Worm (Caenorhabditis elegans) whole organism, L3 larva: ENCODE results near the gene tif-1A.

Experiments
- R02D3.7 ChIP-seq: fragments of 150-350 bp; optimal IDR thresholded peaks from 2 replicates; lab custom pipeline; 2014; ENCODE audit warnings: missing biosample characterization, missing genetic modification characterization
- ama-1 ChIP-seq: fragments of 150-350 bp; optimal IDR thresholded peaks from 2 replicates; lab custom pipeline; 2018
- ceh-9 ChIP-seq: sonication (generic microtip); optimal IDR thresholded peaks from 2 replicates; lab custom pipeline; 2018; ENCODE audit warnings: missing biosample characterization, missing genetic modification characterization
- egl-27 ChIP-seq: sonication (generic microtip); optimal IDR thresholded peaks from 4 replicates; lab custom pipeline; 2017; ENCODE audit warnings: missing biosample characterization, missing genetic modification reagents, missing genetic modification characterization
- elt-1 ChIP-seq: fragments of 150-350 bp; optimal IDR thresholded peaks from 2 replicates; lab custom pipeline; 2014; ENCODE audit warnings: missing biosample characterization, missing genetic modification characterization
- elt-2 ChIP-seq: sonication (generic microtip); optimal IDR thresholded peaks from 2 replicates; lab custom pipeline; 2016; ENCODE audit warnings: missing genetic modification reagents, mild to moderate bottlenecking, missing genetic modification characterization, missing compliant biosample characterization
- elt-3 ChIP-seq, 3 experiments: fragments of 150-350 bp in 1 of 3; sonication (generic microtip) in 2 of 3; optimal IDR thresholded peaks; 2 replicates in 2 of 3; 4 replicates in 1 of 3; lab custom pipeline; 2014 to 2017; ENCODE audit warnings: missing biosample characterization in 3 of 3, missing genetic modification characterization in 3 of 3
- eor-1 ChIP-seq, 2 experiments: fragments of 150-350 bp; optimal IDR thresholded peaks; 2 replicates each; lab custom pipeline; 2014 to 2018; ENCODE audit warnings: missing biosample characterization in 2 of 2, missing genetic modification characterization in 2 of 2
- fkh-10 ChIP-seq: sonication (generic microtip); optimal IDR thresholded peaks from 2 replicates; lab custom pipeline; 2017; ENCODE audit warnings: missing biosample characterization, missing genetic modification reagents, missing genetic modification characterization
- fkh-2 ChIP-seq: fragments of 150-350 bp; optimal IDR thresholded peaks from 2 replicates; lab custom pipeline; 2014; ENCODE audit warnings: missing biosample characterization, missing genetic modification reagents, missing genetic modification characterization
- fos-1 ChIP-seq: fragments of 150-350 bp; optimal IDR thresholded peaks from 2 replicates; lab custom pipeline; 2014; ENCODE audit warnings: missing biosample characterization, missing genetic modification characterization
- hmg-11 ChIP-seq: sonication (generic microtip); optimal IDR thresholded peaks from 2 replicates; lab custom pipeline; 2016; ENCODE audit warnings: missing genetic modification characterization, missing compliant biosample characterization
- jun-1 ChIP-seq: fragments of 150-350 bp; optimal IDR thresholded peaks from 2 replicates; lab custom pipeline; 2014; ENCODE audit warnings: missing biosample characterization, missing genetic modification reagents, missing genetic modification characterization
- lin-15B ChIP-seq: fragments of 150-350 bp; optimal IDR thresholded peaks from 2 replicates; lab custom pipeline; 2014; ENCODE audit warnings: missing biosample characterization, missing genetic modification characterization
- lin-39 ChIP-seq: fragments of 150-350 bp; optimal IDR thresholded peaks from 2 replicates; lab custom pipeline; 2018; ENCODE audit warnings: missing biosample characterization, missing genetic modification reagents, missing genetic modification characterization
- lsy-12 ChIP-seq: sonication (generic microtip); optimal IDR thresholded peaks from 2 replicates; lab custom pipeline; 2016; ENCODE audit warnings: mild to moderate bottlenecking, missing genetic modification characterization, missing compliant biosample characterization
- mml-1 ChIP-seq: fragments of 150-350 bp; sonication (generic microtip); optimal IDR thresholded peaks from 3 replicates; lab custom pipeline; 2014; ENCODE audit warnings: missing biosample characterization, missing genetic modification characterization
- nfya-1 ChIP-seq: sonication (generic microtip); optimal IDR thresholded peaks from 2 replicates; lab custom pipeline; 2017; ENCODE audit warnings: missing genetic modification characterization, mild to moderate bottlenecking, missing compliant biosample characterization, antibody characterized with exemption, moderate library complexity; ENCODE audit not compliant: insufficient read depth
- nhr-11 ChIP-seq: fragments of 150-350 bp; optimal IDR thresholded peaks from 2 replicates; lab custom pipeline; 2014; ENCODE audit warnings: missing biosample characterization, missing genetic modification characterization
- nhr-12 ChIP-seq: fragments of 150-350 bp; optimal IDR thresholded peaks from 2 replicates; lab custom pipeline; 2014; ENCODE audit warnings: missing biosample characterization, missing genetic modification characterization
- nhr-23 ChIP-seq: fragments of 150-350 bp; optimal IDR thresholded peaks from 2 replicates; lab custom pipeline; 2014; ENCODE audit warnings: missing biosample characterization, missing genetic modification reagents, missing genetic modification characterization
- nhr-237 ChIP-seq: fragments of 150-350 bp; optimal IDR thresholded peaks from 2 replicates; lab custom pipeline; 2014; ENCODE audit warnings: missing biosample characterization, missing genetic modification characterization
- nhr-25 ChIP-seq: sonication (generic microtip); optimal IDR thresholded peaks from 2 replicates; lab custom pipeline; 2017; ENCODE audit warnings: missing biosample characterization, missing genetic modification characterization
- nhr-28 ChIP-seq: fragments of 150-350 bp; optimal IDR thresholded peaks from 2 replicates; lab custom pipeline; 2014; ENCODE audit warnings: missing biosample characterization, missing genetic modification characterization
- nhr-67 ChIP-seq: fragments of 150-350 bp; optimal IDR thresholded peaks from 2 replicates; lab custom pipeline; 2014; ENCODE audit warnings: missing biosample characterization, missing genetic modification characterization
- nhr-76 ChIP-seq: fragments of 150-350 bp; sonication (generic microtip); optimal IDR thresholded peaks from 5 replicates; lab custom pipeline; 2014; ENCODE audit warnings: missing biosample characterization, missing genetic modification characterization
- nhr-77 ChIP-seq: fragments of 150-350 bp; optimal IDR thresholded peaks from 2 replicates; lab custom pipeline; 2014; ENCODE audit warnings: missing biosample characterization, missing genetic modification characterization
- pha-4 ChIP-seq: fragments of 150-350 bp; optimal IDR thresholded peaks from 2 replicates; lab custom pipeline; 2014; ENCODE audit warnings: missing biosample characterization, missing genetic modification reagents, missing genetic modification characterization
- pqm-1 ChIP-seq: fragments of 150-350 bp; optimal IDR thresholded peaks from 2 replicates; lab custom pipeline; 2017; ENCODE audit warnings: missing biosample characterization, missing genetic modification characterization, inconsistent platforms
- sea-2 ChIP-seq: fragments of 150-350 bp; sonication (generic microtip); optimal IDR thresholded peaks from 4 replicates; lab custom pipeline; 2014; ENCODE audit warnings: missing biosample characterization, missing genetic modification reagents, missing genetic modification characterization
- snpc-4 ChIP-seq: fragments of 150-350 bp; optimal IDR thresholded peaks from 2 replicates; lab custom pipeline; 2014; ENCODE audit warnings: missing biosample characterization, missing genetic modification characterization
- tbx-2 ChIP-seq: sonication (generic microtip); optimal IDR thresholded peaks from 2 replicates; lab custom pipeline; 2016; ENCODE audit warnings: mild to moderate bottlenecking, missing genetic modification characterization, missing compliant biosample characterization
- unc-39 ChIP-seq: sonication (generic microtip); optimal IDR thresholded peaks from 4 replicates; lab custom pipeline; 2017; ENCODE audit warnings: missing biosample characterization, missing genetic modification characterization
- unc-62 ChIP-seq: fragments of 150-350 bp; sonication (generic microtip); optimal IDR thresholded peaks from 4 replicates; lab custom pipeline; 2014; ENCODE audit warnings: missing biosample characterization, missing genetic modification reagents, missing genetic modification characterization
- zag-1 ChIP-seq: fragments of 150-350 bp; optimal IDR thresholded peaks from 2 replicates; lab custom pipeline; 2014; ENCODE audit warnings: missing biosample characterization, missing genetic modification characterization

Gene tif-1A

DNA sequence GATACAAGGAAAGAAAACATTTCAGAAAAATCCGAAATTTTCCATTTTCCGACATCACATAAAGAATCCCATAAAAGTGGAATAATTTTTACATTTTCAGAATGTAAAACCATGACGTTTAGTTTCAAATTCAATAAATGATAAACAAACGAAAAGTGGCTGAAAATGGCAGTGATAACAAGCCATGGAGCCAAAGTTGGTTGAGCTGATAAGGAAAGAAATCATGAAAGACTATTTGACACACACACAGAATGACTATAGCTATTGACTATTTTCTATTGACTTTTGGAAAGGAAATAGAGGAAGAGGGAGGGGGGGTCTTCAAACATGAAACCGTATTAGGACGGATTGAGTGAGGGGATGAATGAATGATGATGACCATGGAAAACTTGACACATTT, 35.9 kb upstream of the tif-1A start:
- TF ChIP-seq mml-1, result no peak
- TF ChIP-seq pqm-1 (tag; lab: Kevin White, UChicago), result peak; percentile 64
- TF ChIP-seq elt-2, result peak; percentile 87
- TF ChIP-seq jun-1 (tag; lab: Kevin White, UChicago), result peak; percentile 21
- TF ChIP-seq nhr-237, result no peak
- TF ChIP-seq pha-4 (tag; lab: Kevin White, UChicago), result peak; percentile 66
- TF ChIP-seq, all 47 proteins: peak for 4

DNA sequence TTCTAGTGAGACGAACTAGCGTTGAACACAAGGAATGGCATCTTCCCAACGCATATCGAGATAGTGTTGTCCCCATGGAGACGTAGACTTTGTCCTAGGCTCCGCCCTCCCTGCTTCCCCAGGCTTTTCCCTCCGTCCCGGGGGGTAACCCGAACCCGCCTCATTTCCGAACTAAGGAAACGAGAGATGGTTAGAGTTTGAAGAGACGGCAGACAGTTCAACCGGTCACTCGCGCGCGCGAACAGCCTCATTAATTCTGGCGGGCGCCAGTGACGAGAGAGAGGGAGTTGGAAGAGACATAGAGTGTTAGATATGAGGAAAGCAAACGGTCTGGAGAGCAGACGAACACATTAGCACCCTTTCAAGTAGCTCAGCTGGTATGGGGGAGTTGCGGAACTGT, 33.4 kb upstream of the tif-1A start:
- peak; percentile 11 for TF ChIP-seq elt-2
- TF ChIP-seq elt-1 (tag; lab: Kevin White, UChicago), result no peak
- peak; percentile 53 for TF ChIP-seq nfya-1 (tag; lab: Kevin White, UChicago)
- TF ChIP-seq elt-3 (tag; optimal IDR thresholded peaks at IDR 0.05; lab: Kevin White, UChicago), result no peak
- peak; percentile 33 for TF ChIP-seq nhr-23
- peak; percentile 92 for TF ChIP-seq lin-39
- TF ChIP-seq pha-4 (tag; lab: Kevin White, UChicago), result peak; percentile 18
- TF ChIP-seq hmg-11 (tag; lab: Kevin White, UChicago), result no peak
- no peak for TF ChIP-seq nhr-237

DNA sequence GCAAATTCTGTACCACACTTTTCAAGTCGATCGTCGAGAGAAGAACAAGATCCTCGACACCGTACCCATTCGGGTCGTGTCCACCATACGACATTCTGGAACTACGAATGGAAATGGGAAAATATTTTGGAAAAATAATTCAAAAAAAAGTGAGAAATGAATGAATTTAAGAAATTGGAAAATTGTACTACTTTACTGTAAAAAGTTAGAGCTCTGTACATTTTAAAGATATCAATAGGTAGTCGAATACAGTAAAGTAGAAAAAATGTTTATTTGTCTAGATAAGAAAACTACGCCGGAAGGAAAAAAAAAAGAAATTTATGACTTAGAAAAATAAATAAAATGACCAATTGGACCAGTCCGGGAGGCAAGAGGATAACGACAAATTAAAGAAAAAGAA, 32.8 kb upstream of the tif-1A start, which contains the start of gene hum-5:
TSS of gene hum-5 (minus strand) at position 101 of the 400 bp plus-strand sequence.
- TF ChIP-seq elt-1 (tag; lab: Kevin White, UChicago) (no peak), elt-3 (tag; optimal IDR thresholded peaks at IDR 0.05; lab: Kevin White, UChicago) (no peak), fkh-10 (GFP tag; lab: Kevin White, UChicago) (no peak), sea-2 (no peak), mml-1 (no peak), nhr-67 (tag; lab: Kevin White, UChicago) (no peak), tbx-2 (tag; lab: Kevin White, UChicago) (no peak), eor-1 (tag; optimal IDR thresholded peaks at IDR 0.05; lab: Kevin White, UChicago) (no peak), ceh-9 (tag; lab: Kevin White, UChicago) (no peak), unc-39 (no peak), nhr-12 (no peak), nhr-237 (no peak), ama-1 (no peak), nfya-1 (tag; lab: Kevin White, UChicago) (no peak)

DNA sequence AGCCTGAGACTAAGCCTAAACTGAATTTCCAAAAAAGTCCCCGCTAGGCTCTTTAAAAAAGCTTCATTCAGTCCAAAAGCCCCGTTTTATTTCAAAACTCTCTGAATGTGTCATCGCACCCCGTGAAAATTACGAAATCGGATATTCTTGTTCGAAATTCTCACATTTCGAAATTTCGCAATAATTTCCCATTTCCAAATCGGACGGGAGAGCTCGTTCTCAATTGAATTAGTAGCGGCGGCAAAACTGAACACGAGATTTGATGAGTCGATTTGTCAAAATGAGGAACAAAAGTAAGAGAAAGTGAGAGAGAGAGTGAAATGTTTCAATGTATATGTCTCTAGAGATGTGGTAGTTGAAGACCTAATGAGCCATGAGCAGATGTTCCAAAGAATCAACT, 31.1 kb upstream of the tif-1A start:
- TF ChIP-seq lin-39 (peak; percentile 39), pha-4 (tag; lab: Kevin White, UChicago) (no peak)

DNA sequence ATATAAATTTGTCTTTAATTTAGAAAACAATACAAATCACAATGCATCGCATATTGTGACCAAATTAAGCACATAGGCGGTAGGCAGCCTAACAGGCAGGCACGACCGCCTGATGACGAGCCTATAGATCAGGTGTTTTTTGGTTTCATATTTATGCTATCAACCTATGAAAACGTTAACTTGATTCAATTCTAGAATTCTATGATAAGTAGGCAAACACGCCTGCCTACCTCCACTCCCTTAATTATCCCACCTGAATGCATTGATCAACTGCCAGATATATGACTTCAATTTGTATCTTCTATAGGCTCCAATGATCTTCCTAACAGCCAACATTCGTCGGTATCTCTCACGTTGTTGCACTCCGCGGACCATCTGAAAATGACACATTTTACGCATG, 26.9 kb upstream of the tif-1A start:
- no peak for TF ChIP-seq unc-39
- no peak for TF ChIP-seq unc-62 (GFP tag; lab: Kevin White, UChicago)
- TF ChIP-seq nhr-11, result no peak
- TF ChIP-seq lin-15B (tag; lab: Kevin White, UChicago), result no peak
- TF ChIP-seq nhr-12, result no peak
- TF ChIP-seq fos-1 (tag; lab: Kevin White, UChicago), result no peak
- TF ChIP-seq elt-2, result no peak
- no peak for TF ChIP-seq elt-1 (tag; lab: Kevin White, UChicago)
- no peak for TF ChIP-seq R02D3.7 (tag; lab: Kevin White, UChicago)
- TF ChIP-seq nhr-28 (tag; lab: Kevin White, UChicago), result no peak
- TF ChIP-seq nhr-25 (tag; lab: Kevin White, UChicago), result no peak
- TF ChIP-seq mml-1, result no peak
- TF ChIP-seq nhr-76 (tag; lab: Kevin White, UChicago), result no peak
- no peak for TF ChIP-seq lsy-12 (tag; lab: Kevin White, UChicago)
- TF ChIP-seq fkh-2 (tag; lab: Kevin White, UChicago), result no peak
- no peak for TF ChIP-seq snpc-4
- TF ChIP-seq zag-1, result no peak
- TF ChIP-seq egl-27 (tag; lab: Kevin White, UChicago), result no peak
- no peak for TF ChIP-seq nhr-77 (tag; lab: Kevin White, UChicago)
- TF ChIP-seq sea-2, result no peak
